Worm (Caenorhabditis elegans) whole organism, L2 larva: ENCODE data around the gene ZK930.4.

Experiments used
- ZK546.5 ChIP-seq: sonication (generic microtip); optimal IDR thresholded peaks from 2 replicates; lab custom pipeline; 2017; ENCODE audit warnings: missing biosample characterization, missing genetic modification characterization
- alr-1 ChIP-seq: fragments of 150-350 bp; optimal IDR thresholded peaks from 2 replicates; lab custom pipeline; 2014; ENCODE audit warnings: missing biosample characterization, missing genetic modification characterization
- aly-2 ChIP-seq: fragments of 150-350 bp; optimal IDR thresholded peaks from 2 replicates; lab custom pipeline; 2014; ENCODE audit warnings: missing biosample characterization, missing genetic modification characterization
- ama-1 ChIP-seq: fragments of 150-350 bp; optimal IDR thresholded peaks from 2 replicates; lab custom pipeline; 2018; ENCODE audit warnings: inconsistent platforms
- blmp-1 ChIP-seq: sonication (generic microtip); optimal IDR thresholded peaks from 2 replicates; lab custom pipeline; 2017; ENCODE audit warnings: missing genetic modification characterization, mild to moderate bottlenecking, missing compliant biosample characterization, antibody characterized with exemption, moderate library complexity; ENCODE audit not compliant: insufficient read depth
- ceh-16 ChIP-seq: fragments of 150-350 bp; optimal IDR thresholded peaks from 2 replicates; lab custom pipeline; 2014; ENCODE audit warnings: missing biosample characterization, missing genetic modification characterization
- ceh-82 ChIP-seq: fragments of 150-350 bp; optimal IDR thresholded peaks from 2 replicates; lab custom pipeline; 2014; ENCODE audit warnings: missing biosample characterization, missing genetic modification characterization
- crh-2 ChIP-seq: sonication (generic microtip); optimal IDR thresholded peaks from 2 replicates; lab custom pipeline; 2017; ENCODE audit warnings: missing biosample characterization, missing genetic modification characterization
- dmd-4 ChIP-seq: sonication (generic microtip); optimal IDR thresholded peaks from 2 replicates; lab custom pipeline; 2017; ENCODE audit warnings: missing biosample characterization, missing genetic modification characterization
- elt-3 ChIP-seq: sonication (generic microtip); optimal IDR thresholded peaks from 2 replicates; lab custom pipeline; 2017; ENCODE audit warnings: missing biosample characterization, missing genetic modification characterization
- fos-1 ChIP-seq: fragments of 150-350 bp; optimal IDR thresholded peaks from 2 replicates; lab custom pipeline; 2014; ENCODE audit warnings: missing biosample characterization, missing genetic modification characterization
- lin-13 ChIP-seq: fragments of 150-350 bp; optimal IDR thresholded peaks from 2 replicates; lab custom pipeline; 2014; ENCODE audit warnings: missing biosample characterization, missing genetic modification reagents, missing genetic modification characterization
- lsy-2 ChIP-seq, 2 experiments: fragments of 150-350 bp in 1 of 2; sonication (generic microtip) in 1 of 2; optimal IDR thresholded peaks; 2 replicates each; lab custom pipeline; 2014 to 2017; ENCODE audit warnings: missing biosample characterization in 2 of 2, missing genetic modification characterization in 2 of 2
- mab-5 ChIP-seq: fragments of 150-350 bp; optimal IDR thresholded peaks from 2 replicates; lab custom pipeline; 2014; ENCODE audit warnings: missing biosample characterization, missing genetic modification characterization
- mbf-1 ChIP-seq: sonication (generic microtip); optimal IDR thresholded peaks from 2 replicates; lab custom pipeline; 2017; ENCODE audit warnings: missing biosample characterization, missing genetic modification characterization
- mdl-1 ChIP-seq, 2 experiments: fragments of 150-350 bp in 1 of 2; sonication (generic microtip) in 1 of 2; optimal IDR thresholded peaks; 2 replicates each; lab custom pipeline; 2017; ENCODE audit warnings: missing biosample characterization in 2 of 2, missing genetic modification characterization in 2 of 2
- nhr-10 ChIP-seq: sonication (generic microtip); optimal IDR thresholded peaks from 2 replicates; lab custom pipeline; 2017; ENCODE audit warnings: missing biosample characterization, missing genetic modification characterization
- nhr-11 ChIP-seq: fragments of 150-350 bp; optimal IDR thresholded peaks from 2 replicates; lab custom pipeline; 2014; ENCODE audit warnings: missing biosample characterization, missing genetic modification characterization
- nhr-12 ChIP-seq: fragments of 150-350 bp; optimal IDR thresholded peaks from 2 replicates; lab custom pipeline; 2014; ENCODE audit warnings: missing biosample characterization, missing genetic modification characterization
- nhr-129 ChIP-seq: fragments of 150-350 bp; optimal IDR thresholded peaks from 2 replicates; lab custom pipeline; 2014; ENCODE audit warnings: missing biosample characterization, missing genetic modification characterization
- nhr-23 ChIP-seq: fragments of 150-350 bp; optimal IDR thresholded peaks from 2 replicates; lab custom pipeline; 2014; ENCODE audit warnings: missing biosample characterization, missing genetic modification reagents, missing genetic modification characterization
- nhr-237 ChIP-seq: fragments of 150-350 bp; optimal IDR thresholded peaks from 2 replicates; lab custom pipeline; 2014; ENCODE audit warnings: missing biosample characterization, missing genetic modification characterization
- nhr-25 ChIP-seq: fragments of 150-350 bp; sonication (generic microtip); optimal IDR thresholded peaks from 3 replicates; lab custom pipeline; 2014; ENCODE audit warnings: missing biosample characterization, missing genetic modification characterization
- nhr-6 ChIP-seq: fragments of 150-350 bp; optimal IDR thresholded peaks from 2 replicates; lab custom pipeline; 2014; ENCODE audit warnings: missing biosample characterization, missing genetic modification characterization
- nhr-77 ChIP-seq: fragments of 150-350 bp; optimal IDR thresholded peaks from 2 replicates; lab custom pipeline; 2014; ENCODE audit warnings: missing biosample characterization, missing genetic modification characterization
- peb-1 ChIP-seq: fragments of 150-350 bp; optimal IDR thresholded peaks from 2 replicates; lab custom pipeline; 2014; ENCODE audit warnings: missing biosample characterization, missing genetic modification characterization
- sem-4 ChIP-seq: fragments of 150-350 bp; optimal IDR thresholded peaks from 2 replicates; lab custom pipeline; 2014; ENCODE audit warnings: missing biosample characterization, missing genetic modification reagents, missing genetic modification characterization
- skn-1 ChIP-seq: sonication (generic microtip); optimal IDR thresholded peaks from 2 replicates; lab custom pipeline; 2017; ENCODE audit warnings: missing biosample characterization, missing genetic modification characterization
- sma-3 ChIP-seq: sonication (generic microtip); optimal IDR thresholded peaks from 2 replicates; lab custom pipeline; 2016; ENCODE audit warnings: missing genetic modification reagents, missing genetic modification characterization, missing compliant biosample characterization
- sma-9 ChIP-seq, 2 experiments: fragments of 150-350 bp in 1 of 2; sonication (generic microtip) in 1 of 2; optimal IDR thresholded peaks; 2 replicates each; lab custom pipeline; 2014 to 2016; ENCODE audit warnings: missing genetic modification characterization in 2 of 2, mild to moderate bottlenecking in 1 of 2, missing biosample characterization in 1 of 2, missing compliant biosample characterization in 1 of 2, missing genetic modification reagents in 1 of 2, moderate library complexity in 1 of 2
- snpc-4 ChIP-seq: fragments of 150-350 bp; optimal IDR thresholded peaks from 2 replicates; lab custom pipeline; 2014; ENCODE audit warnings: missing biosample characterization, missing genetic modification characterization
- unc-55 ChIP-seq: fragments of 150-350 bp; sonication (generic microtip); optimal IDR thresholded peaks from 3 replicates; lab custom pipeline; 2014; ENCODE audit warnings: missing biosample characterization, missing genetic modification reagents, missing genetic modification characterization
- unc-62 ChIP-seq: fragments of 150-350 bp; optimal IDR thresholded peaks from 2 replicates; lab custom pipeline; 2014; ENCODE audit warnings: missing biosample characterization, missing genetic modification reagents, missing genetic modification characterization
- zag-1 ChIP-seq: fragments of 150-350 bp; optimal IDR thresholded peaks from 2 replicates; lab custom pipeline; 2014; ENCODE audit warnings: missing biosample characterization, missing genetic modification characterization
- ztf-1 ChIP-seq: fragments of 200-800 bp; sonication (Bioruptor generic); conservative IDR thresholded peaks from 2 replicates; pipeline ENCODE4 v1.3.6; 2022; ENCODE audit warnings: missing genetic modification characterization, missing compliant biosample characterization
- ztf-11 ChIP-seq: sonication (generic microtip); optimal IDR thresholded peaks from 2 replicates; lab custom pipeline; 2017; ENCODE audit warnings: missing biosample characterization, missing genetic modification characterization
- ztf-4 ChIP-seq: fragments of 150-350 bp; optimal IDR thresholded peaks from 2 replicates; lab custom pipeline; 2014; ENCODE audit warnings: missing biosample characterization, missing genetic modification characterization

The ZK930.4 gene

ce11 chrII:11935266-11935665, 28.9 kb downstream of the ZK930.4 start, which contains the start of gene lin-29:
Gene lin-29, minus strand, starts transcription at chrII:11935343.
- TF ChIP-seq sma-3 (GFP tag; lab: Kevin White, UChicago): no peak
- TF ChIP-seq blmp-1 (tag; lab: Kevin White, UChicago): peak; percentile 31
- TF ChIP-seq, all 48 proteins: peak for 1

- TF ChIP-seq sem-4 (tag; lab: Kevin White, UChicago) (no peak), ztf-1 (no peak), nhr-10 (no peak), fos-1 (tag; lab: Kevin White, UChicago) (peak; percentile 27), nhr-25 (tag; lab: Kevin White, UChicago) (no peak), nhr-12 (tag; lab: Kevin White, UChicago) (no peak), mbf-1 (no peak), nhr-6 (no peak), sma-9 (GFP tag; optimal IDR thresholded peaks at IDR 0.05; lab: Kevin White, UChicago) (no peak), sma-9 (tag; optimal IDR thresholded peaks at IDR 0.05; lab: Kevin White, UChicago) (no peak)
These were observed 30.1 kb downstream of the ZK930.4 start for ce11 chrII:11936393-11936792.

DNA sequence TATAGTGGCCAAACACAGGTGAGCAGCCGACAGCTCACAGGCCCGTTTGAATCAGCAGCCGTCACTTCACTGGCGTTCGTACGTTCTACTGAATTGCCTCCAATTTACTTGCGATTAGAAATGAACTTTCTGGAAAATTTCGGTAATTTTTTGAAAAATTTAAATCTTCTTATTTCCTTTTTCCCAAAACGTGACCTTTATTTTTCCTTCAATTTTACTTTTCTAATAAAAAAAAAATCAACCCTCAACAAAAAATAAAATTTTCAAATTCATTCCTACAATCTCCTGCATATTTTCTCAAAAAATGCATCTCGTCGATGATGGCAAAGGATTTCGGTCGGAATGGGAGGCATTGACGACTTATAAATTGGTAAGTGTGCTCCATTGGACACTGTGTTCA, 42.1 kb downstream of the ZK930.4 start, which contains the start of gene W03C9.8:
Gene W03C9.8, plus strand, starts transcription at position 301 of the 400 bp plus-strand sequence.
- TF ChIP-seq mdl-1 (tag; optimal IDR thresholded peaks at IDR 0.05; lab: Kevin White, UChicago) (no peak), ama-1 (no peak), sma-9 (GFP tag; optimal IDR thresholded peaks at IDR 0.05; lab: Kevin White, UChicago) (no peak), sma-9 (tag; optimal IDR thresholded peaks at IDR 0.05; lab: Kevin White, UChicago) (no peak), ztf-11 (tag; lab: Kevin White, UChicago) (no peak), nhr-129 (no peak), ZK546.5 (tag; lab: Kevin White, UChicago) (no peak), lsy-2 (tag; optimal IDR thresholded peaks at IDR 0.05; lab: Kevin White, UChicago) (no peak), sem-4 (tag; lab: Kevin White, UChicago) (no peak), nhr-25 (tag; lab: Kevin White, UChicago) (no peak), mab-5 (tag; lab: Kevin White, UChicago) (no peak), snpc-4 (tag; lab: Kevin White, UChicago) (no peak), mbf-1 (no peak), crh-2 (no peak), alr-1 (tag; lab: Kevin White, UChicago) (no peak), ceh-16 (tag; lab: Kevin White, UChicago) (no peak), elt-3 (tag; lab: Kevin White, UChicago) (no peak), nhr-237 (tag; lab: Kevin White, UChicago) (no peak), ztf-4 (tag; lab: Kevin White, UChicago) (no peak)

ce11 chrII:11952963-11953362, 46.6 kb downstream of the ZK930.4 start:
- no peak for TF ChIP-seq skn-1 (tag; lab: Kevin White, UChicago)
- no peak for TF ChIP-seq nhr-10
- TF ChIP-seq aly-2 (tag; lab: Kevin White, UChicago): no peak
- peak; percentile 49 for TF ChIP-seq blmp-1 (tag; lab: Kevin White, UChicago)
- TF ChIP-seq nhr-11 (tag; lab: Kevin White, UChicago): no peak
- TF ChIP-seq ztf-4 (tag; lab: Kevin White, UChicago): no peak
- no peak for TF ChIP-seq nhr-77 (tag; lab: Kevin White, UChicago)

ce11 chrII:11954208-11954607, 47.9 kb downstream of the ZK930.4 start, which contains the start of gene W03C9.6:
Gene W03C9.6, plus strand, starts transcription at chrII:11954508.
- TF ChIP-seq ZK546.5 (tag; lab: Kevin White, UChicago): no peak
- TF ChIP-seq sem-4 (tag; lab: Kevin White, UChicago): no peak
- TF ChIP-seq dmd-4 (tag; lab: Kevin White, UChicago): no peak
- no peak for TF ChIP-seq nhr-11 (tag; lab: Kevin White, UChicago)
- no peak for TF ChIP-seq unc-62 (GFP tag; lab: Kevin White, UChicago)
- TF ChIP-seq lin-13: no peak
- no peak for TF ChIP-seq zag-1
- TF ChIP-seq unc-55 (GFP tag; lab: Kevin White, UChicago): no peak
- TF ChIP-seq lsy-2 (tag; optimal IDR thresholded peaks at IDR 0.05; lab: Kevin White, UChicago): no peak
- no peak for TF ChIP-seq mdl-1 (tag; optimal IDR thresholded peaks at IDR 0.05; lab: Kevin White, UChicago)
- no peak for TF ChIP-seq ceh-82
- TF ChIP-seq peb-1 (tag; lab: Kevin White, UChicago): no peak
- TF ChIP-seq nhr-23 (tag; lab: Kevin White, UChicago): no peak
- TF ChIP-seq, all 48 proteins: peak for 0
